Fruit fly (Drosophila melanogaster) whole organism, pupa: ENCODE measurements around the gene Actn.

Experiments used
- CG10348 ChIP-seq: fragments of 200-800 bp; sonication (Bioruptor generic); IDR thresholded peaks from 2 replicates; pipeline ENCODE4 v1.3.6; 2022; ENCODE audit warnings: missing biosample characterization, missing genetic modification characterization
- CG12605 ChIP-seq: fragments of 200-800 bp; sonication (Bioruptor generic); IDR thresholded peaks from 2 replicates; pipeline ENCODE4 v1.3.6; 2022; ENCODE audit warnings: missing biosample characterization, missing genetic modification characterization
- CG14655 ChIP-seq: fragments of 200-800 bp; sonication (Bioruptor generic); optimal IDR thresholded peaks from 3 replicates; lab custom pipeline; 2017; ENCODE audit warnings: mild to moderate bottlenecking, missing biosample characterization, missing genetic modification reagents, missing genetic modification characterization
- CG15710 ChIP-seq: fragments of 200-800 bp; sonication (Bioruptor generic); optimal IDR thresholded peaks from 2 replicates; lab custom pipeline; 2018; ENCODE audit warnings: missing biosample characterization, mild to moderate bottlenecking, missing genetic modification characterization, moderate library complexity
- CG4496 ChIP-seq: fragments of 200-800 bp; sonication (Bioruptor generic); IDR thresholded peaks from 3 replicates; pipeline ENCODE4 v1.3.6; 2022; ENCODE audit warnings: missing biosample characterization, missing genetic modification characterization
- CG8159 ChIP-seq: fragments of 200-800 bp; sonication (Bioruptor generic); optimal IDR thresholded peaks from 3 replicates; lab custom pipeline; 2018; ENCODE audit warnings: missing biosample characterization, mild to moderate bottlenecking, missing genetic modification characterization, moderate library complexity
- CG9948 ChIP-seq: fragments of 200-800 bp; sonication (Bioruptor generic); optimal IDR thresholded peaks from 2 replicates; lab custom pipeline; 2018; ENCODE audit warnings: missing biosample characterization, mild to moderate bottlenecking, missing genetic modification characterization, moderate library complexity
- D1 ChIP-seq: fragments of 200-800 bp; sonication (Bioruptor generic); optimal IDR thresholded peaks from 2 replicates; lab custom pipeline; 2018; ENCODE audit warnings: missing biosample characterization, mild to moderate bottlenecking, missing genetic modification characterization, moderate library complexity
- EcR ChIP-seq: fragments of 200-800 bp; sonication (Bioruptor generic); optimal IDR thresholded peaks from 3 replicates; lab custom pipeline; 2019; ENCODE audit warnings: missing biosample characterization, missing genetic modification characterization, mild to moderate bottlenecking, moderate library complexity, missing genetic modification reagents
- Pif1A ChIP-seq: fragments of 200-800 bp; sonication (Bioruptor generic); optimal IDR thresholded peaks from 3 replicates; lab custom pipeline; 2016; ENCODE audit warnings: missing biosample characterization, missing genetic modification characterization
- Pif1B ChIP-seq: fragments of 200-800 bp; sonication (Bioruptor generic); optimal IDR thresholded peaks from 3 replicates; lab custom pipeline; 2016; ENCODE audit warnings: missing biosample characterization, missing genetic modification characterization
- Snoo ChIP-seq: fragments of 200-800 bp; sonication (Bioruptor generic); optimal IDR thresholded peaks from 3 replicates; lab custom pipeline; 2017; ENCODE audit warnings: missing biosample characterization, mild to moderate bottlenecking, missing genetic modification characterization, inconsistent platforms

DNA sequence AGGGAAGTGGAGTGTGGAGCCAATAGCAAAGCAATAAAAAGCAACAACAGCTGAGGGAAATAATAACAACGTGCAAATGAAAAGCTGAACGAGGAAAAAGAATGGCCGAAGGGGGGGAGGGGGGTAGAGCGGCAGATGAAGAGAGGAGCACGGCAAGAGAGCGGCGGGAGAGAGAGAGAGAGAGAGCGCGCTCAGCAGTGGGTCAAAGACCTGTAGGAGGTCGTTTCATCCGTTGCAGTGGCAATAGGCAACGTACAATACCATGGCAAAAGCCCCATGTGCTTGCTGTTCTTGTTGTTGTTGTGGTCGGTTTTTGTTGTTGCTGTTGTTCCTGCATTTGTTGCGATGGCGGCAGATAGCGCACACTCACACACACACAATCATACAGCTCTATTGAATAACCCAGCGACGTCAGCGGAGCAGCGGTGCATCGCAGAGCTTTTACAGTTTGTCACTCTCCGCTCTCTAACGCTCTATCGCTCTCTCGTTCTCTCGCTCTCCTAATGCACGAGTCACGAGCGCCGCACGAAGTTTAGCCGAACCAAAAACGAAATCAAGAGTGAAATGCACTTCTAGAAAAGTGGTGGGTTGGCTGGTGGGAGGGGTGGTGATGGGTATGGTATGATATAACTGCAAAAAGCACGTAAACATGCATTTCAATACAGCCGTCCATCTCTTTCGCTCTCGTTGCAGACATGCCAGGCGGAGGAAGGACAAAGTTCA lies 66.1 kb downstream of the Actn start:
- TF ChIP-seq CG9948 (tag; lab: Kevin White, UChicago), result no peak
- peak; percentile 96 for TF ChIP-seq EcR (GFP tag; lab: Kevin White, UChicago)
- no peak for TF ChIP-seq CG15710 (tag; lab: Kevin White, UChicago)
- no peak for TF ChIP-seq CG10348
- TF ChIP-seq Snoo, result no peak
- no peak for TF ChIP-seq CG8159 (tag; lab: Kevin White, UChicago)
- no peak for TF ChIP-seq Pif1B (GFP tag; lab: Kevin White, UChicago)
- no peak for TF ChIP-seq D1
- TF ChIP-seq Pif1A (GFP tag; lab: Kevin White, UChicago), result no peak
- TF ChIP-seq CG4496, result peak; percentile 62; the same call in 2 of the 3 replicates
- TF ChIP-seq CG12605 (GFP tag; lab: Robert Waterston, UW), result peak; percentile 39; the same call in 1 of the 2 replicates
- TF ChIP-seq CG14655 (GFP tag; lab: Kevin White, UChicago), result peak; percentile 23
